Worm (Caenorhabditis elegans) whole organism, mixed stage, embryonic: ENCODE data around the gene F19C7.2.

Source experiments
- M03D4.4 ChIP-seq: sonication (generic microtip); optimal IDR thresholded peaks from 2 replicates; lab custom pipeline; 2017; ENCODE audit warnings: mild to moderate bottlenecking, missing genetic modification characterization, missing compliant biosample characterization
- bed-3 ChIP-seq: fragments of 200-800 bp; sonication (Bioruptor generic); optimal IDR thresholded peaks from 3 replicates; lab custom pipeline; 2018; ENCODE audit warnings: mild to moderate bottlenecking, missing genetic modification characterization, moderate library complexity, missing compliant biosample characterization
- blmp-1 ChIP-seq: fragments of 150-350 bp; optimal IDR thresholded peaks from 2 replicates; lab custom pipeline; 2014; ENCODE audit warnings: missing biosample characterization, missing genetic modification characterization
- ceh-39 ChIP-seq: fragments of 150-350 bp; optimal IDR thresholded peaks from 2 replicates; lab custom pipeline; 2014; ENCODE audit warnings: missing biosample characterization, missing genetic modification characterization
- ceh-43 ChIP-seq: fragments of 200-800 bp; sonication (Bioruptor generic); optimal IDR thresholded peaks from 2 replicates; lab custom pipeline; 2018; ENCODE audit warnings: mild to moderate bottlenecking, missing genetic modification characterization, moderate library complexity, missing compliant biosample characterization
- ces-1 ChIP-seq: fragments of 150-350 bp; optimal IDR thresholded peaks from 2 replicates; lab custom pipeline; 2014; ENCODE audit warnings: missing biosample characterization, missing genetic modification reagents, missing genetic modification characterization
- cnd-1 ChIP-seq: fragments of 200-800 bp; sonication (Bioruptor generic); optimal IDR thresholded peaks from 2 replicates; lab custom pipeline; 2018; ENCODE audit warnings: mild to moderate bottlenecking, missing genetic modification characterization, missing compliant biosample characterization
- drap-1 ChIP-seq: fragments of 200-800 bp; sonication (Bioruptor generic); optimal IDR thresholded peaks from 3 replicates; lab custom pipeline; 2018; ENCODE audit warnings: mild to moderate bottlenecking, missing genetic modification characterization, missing compliant biosample characterization
- elt-1 ChIP-seq: sonication (generic microtip); optimal IDR thresholded peaks from 2 replicates; lab custom pipeline; 2017; ENCODE audit warnings: missing genetic modification characterization, mild to moderate bottlenecking, missing compliant biosample characterization, antibody characterized with exemption, moderate library complexity, borderline replicate concordance; ENCODE audit not compliant: insufficient read depth
- elt-3 ChIP-seq: fragments of 150-350 bp; optimal IDR thresholded peaks from 2 replicates; lab custom pipeline; 2014; ENCODE audit warnings: missing biosample characterization, missing genetic modification characterization
- flh-1 ChIP-seq: fragments of 200-800 bp; sonication (Bioruptor generic); optimal IDR thresholded peaks from 2 replicates; lab custom pipeline; 2018; ENCODE audit warnings: mild to moderate bottlenecking, missing genetic modification characterization, moderate library complexity, missing compliant biosample characterization
- ham-2 ChIP-seq: fragments of 200-800 bp; sonication (Bioruptor generic); optimal IDR thresholded peaks from 2 replicates; lab custom pipeline; 2018; ENCODE audit warnings: mild to moderate bottlenecking, missing genetic modification characterization, missing compliant biosample characterization
- hlh-1 ChIP-seq: fragments of 150-350 bp; optimal IDR thresholded peaks from 2 replicates; lab custom pipeline; 2014; ENCODE audit warnings: missing biosample characterization, missing genetic modification reagents, missing genetic modification characterization
- lin-13 ChIP-seq: fragments of 150-350 bp; optimal IDR thresholded peaks from 2 replicates; lab custom pipeline; 2014; ENCODE audit warnings: missing biosample characterization, missing genetic modification characterization
- lsy-2 ChIP-seq: fragments of 150-350 bp; optimal IDR thresholded peaks from 2 replicates; lab custom pipeline; 2014; ENCODE audit warnings: missing biosample characterization, missing genetic modification characterization
- mab-5 ChIP-seq: fragments of 150-350 bp; optimal IDR thresholded peaks from 2 replicates; lab custom pipeline; 2014; ENCODE audit warnings: missing biosample characterization, missing genetic modification characterization
- mls-2 ChIP-seq: sonication (generic microtip); optimal IDR thresholded peaks from 2 replicates; lab custom pipeline; 2016; ENCODE audit warnings: mild to moderate bottlenecking, missing genetic modification characterization, moderate library complexity, missing compliant biosample characterization
- nhr-12 ChIP-seq: fragments of 150-350 bp; optimal IDR thresholded peaks from 2 replicates; lab custom pipeline; 2014; ENCODE audit warnings: missing biosample characterization, missing genetic modification characterization
- nhr-2 ChIP-seq: fragments of 150-350 bp; optimal IDR thresholded peaks from 2 replicates; lab custom pipeline; 2014; ENCODE audit warnings: missing biosample characterization, missing genetic modification characterization
- nhr-237 ChIP-seq: fragments of 150-350 bp; optimal IDR thresholded peaks from 2 replicates; lab custom pipeline; 2014; ENCODE audit warnings: missing biosample characterization, missing genetic modification characterization
- nhr-28 ChIP-seq: fragments of 150-350 bp; optimal IDR thresholded peaks from 2 replicates; lab custom pipeline; 2014; ENCODE audit warnings: missing biosample characterization, missing genetic modification characterization
- nhr-76 ChIP-seq: sonication (generic microtip); optimal IDR thresholded peaks from 2 replicates; lab custom pipeline; 2017; ENCODE audit warnings: missing biosample characterization, missing genetic modification characterization
- pha-4 ChIP-seq: fragments of 150-350 bp; optimal IDR thresholded peaks from 2 replicates; lab custom pipeline; 2018; ENCODE audit warnings: missing biosample characterization, missing genetic modification reagents, missing genetic modification characterization
- sem-2 ChIP-seq: fragments of 200-800 bp; sonication (Bioruptor generic); optimal IDR thresholded peaks from 2 replicates; lab custom pipeline; 2018; ENCODE audit warnings: mild to moderate bottlenecking, missing genetic modification characterization, missing compliant biosample characterization
- snpc-4 ChIP-seq: fragments of 150-350 bp; optimal IDR thresholded peaks from 2 replicates; lab custom pipeline; 2014; ENCODE audit warnings: missing biosample characterization, missing genetic modification characterization
- sptf-1 ChIP-seq: sonication (generic microtip); optimal IDR thresholded peaks from 2 replicates; lab custom pipeline; 2017; ENCODE audit warnings: mild to moderate bottlenecking, missing genetic modification characterization, moderate library complexity, missing compliant biosample characterization
- tbx-8 ChIP-seq: fragments of 200-800 bp; sonication (Bioruptor generic); optimal IDR thresholded peaks from 2 replicates; lab custom pipeline; 2018; ENCODE audit warnings: mild to moderate bottlenecking, missing genetic modification characterization, moderate library complexity, missing compliant biosample characterization
- unc-120 ChIP-seq: sonication (generic microtip); optimal IDR thresholded peaks from 2 replicates; lab custom pipeline; 2017; ENCODE audit warnings: missing genetic modification characterization, missing compliant biosample characterization; ENCODE audit not compliant: poor library complexity, severe bottlenecking
- unc-39 ChIP-seq: fragments of 150-350 bp; optimal IDR thresholded peaks from 2 replicates; lab custom pipeline; 2014; ENCODE audit warnings: missing biosample characterization, missing genetic modification characterization
- unc-62 ChIP-seq: fragments of 150-350 bp; optimal IDR thresholded peaks from 2 replicates; lab custom pipeline; 2014; ENCODE audit warnings: missing biosample characterization, missing genetic modification reagents, missing genetic modification characterization
- zip-8 ChIP-seq: fragments of 150-350 bp; optimal IDR thresholded peaks from 2 replicates; lab custom pipeline; 2014; ENCODE audit warnings: missing biosample characterization, missing genetic modification characterization
- ztf-11 ChIP-seq: fragments of 150-350 bp; optimal IDR thresholded peaks from 2 replicates; lab custom pipeline; 2014; ENCODE audit warnings: missing biosample characterization, missing genetic modification characterization

The F19C7.2 gene

ce11 chrIV:4562599-4563116 lies 37.1 kb upstream of the F19C7.2 start, which contains the start of gene igeg-1:
Gene igeg-1 (plus strand): TSS chrIV:4562649.
- TF ChIP-seq ham-2 (no peak), cnd-1 (tag; lab: Kevin White, UChicago) (no peak), nhr-12 (tag; lab: Kevin White, UChicago) (no peak), elt-3 (tag; lab: Kevin White, UChicago) (no peak), unc-62 (no peak), ztf-11 (tag; lab: Kevin White, UChicago) (no peak), nhr-28 (tag; lab: Kevin White, UChicago) (no peak), pha-4 (tag; lab: Kevin White, UChicago) (no peak), lin-13 (tag; lab: Kevin White, UChicago) (no peak), nhr-2 (tag; lab: Kevin White, UChicago) (no peak), bed-3 (GFP tag; lab: Kevin White, UChicago) (no peak), hlh-1 (no peak), lsy-2 (tag; lab: Kevin White, UChicago) (no peak)

ce11 chrIV:4564541-4564940 lies 35.2 kb upstream of the F19C7.2 start:
- TF ChIP-seq mab-5 (tag; lab: Kevin White, UChicago) (no peak), sptf-1 (tag; lab: Kevin White, UChicago) (no peak), unc-120 (no peak), nhr-237 (no peak), mls-2 (tag; lab: Kevin White, UChicago) (no peak), drap-1 (GFP tag; lab: Kevin White, UChicago) (no peak), ceh-43 (GFP tag; lab: Kevin White, UChicago) (no peak), sem-2 (GFP tag; lab: Kevin White, UChicago) (no peak), elt-1 (tag; lab: Kevin White, UChicago) (no peak), M03D4.4 (tag; lab: Kevin White, UChicago) (no peak), unc-62 (no peak), elt-3 (tag; lab: Kevin White, UChicago) (no peak), tbx-8 (GFP tag; lab: Kevin White, UChicago) (no peak), lsy-2 (tag; lab: Kevin White, UChicago) (no peak), zip-8 (no peak), nhr-2 (tag; lab: Kevin White, UChicago) (no peak), unc-39 (tag; lab: Kevin White, UChicago) (no peak), ces-1 (GFP tag; lab: Kevin White, UChicago) (no peak), blmp-1 (tag; lab: Kevin White, UChicago) (no peak)

ce11 chrIV:4565882-4566281 lies 33.9 kb upstream of the F19C7.2 start:
- TF ChIP-seq lin-13 (tag; lab: Kevin White, UChicago) (no peak), nhr-76 (tag; lab: Kevin White, UChicago) (no peak), unc-39 (tag; lab: Kevin White, UChicago) (no peak), ztf-11 (tag; lab: Kevin White, UChicago) (no peak), snpc-4 (tag; lab: Kevin White, UChicago) (no peak), tbx-8 (GFP tag; lab: Kevin White, UChicago) (no peak), elt-3 (tag; lab: Kevin White, UChicago) (no peak), cnd-1 (tag; lab: Kevin White, UChicago) (no peak), ceh-39 (tag; lab: Kevin White, UChicago) (no peak), drap-1 (GFP tag; lab: Kevin White, UChicago) (no peak), ceh-43 (GFP tag; lab: Kevin White, UChicago) (no peak), elt-1 (tag; lab: Kevin White, UChicago) (no peak), M03D4.4 (tag; lab: Kevin White, UChicago) (no peak), flh-1 (GFP tag; lab: Kevin White, UChicago) (no peak), bed-3 (GFP tag; lab: Kevin White, UChicago) (no peak)

- TF ChIP-seq M03D4.4 (tag; lab: Kevin White, UChicago): no peak
- TF ChIP-seq sem-2 (GFP tag; lab: Kevin White, UChicago): no peak
- TF ChIP-seq elt-3 (tag; lab: Kevin White, UChicago): no peak
- TF ChIP-seq ham-2: no peak
Measured at ce11 chrIV:4567343-4567742, 32.4 kb upstream of the F19C7.2 start, which contains the start of gene F28E10.4. Gene F28E10.4 (minus strand): TSS chrIV:4567443.
